Fruit fly (Drosophila melanogaster): ENCODE results near the gene CG9265.

dm6 chr2L:21051873-21052736, 19.2 kb downstream of the CG9265 start, which contains the start of gene CG42238:
- no peak for TF ChIP-seq psq (optimal IDR thresholded peaks at IDR 0.05)
- TF ChIP-seq h (optimal IDR thresholded peaks at IDR 0.05), result no peak
- no peak for TF ChIP-seq ttk (optimal IDR thresholded peaks at IDR 0.05)
- TF ChIP-seq insv (optimal IDR thresholded peaks at IDR 0.05), result no peak

All from Kc167 (cell line).